Fruit fly (Drosophila melanogaster) S2 (cell line): ENCODE results near the gene CG13707.

Experiments
- CG8478 ChIP-seq: fragments of >200 bp; optimal IDR thresholded peaks from 2 replicates; lab custom pipeline; 2018
- CTCF ChIP-seq, 2 experiments: fragments of >200 bp; optimal IDR thresholded peaks; 2 replicates each; lab custom pipeline; 2018

dm6 chr3L:4860969-4861368, 21.1 kb upstream of the CG13707 start, which contains the start of gene Dnah3:
- no peak for TF ChIP-seq CTCF (optimal IDR thresholded peaks at IDR 0.05; lab: Kevin White, UChicago)
- TF ChIP-seq CG8478 = no peak
